Worm (Caenorhabditis elegans): ENCODE data around the gene C26E6.12.

ce11 chrIII:4930154-4930679 is 1.8 kb downstream of the C26E6.12 start, which contains the start of gene set-2:
- TF ChIP-seq him-1 (tag; optimal IDR thresholded peaks at IDR 0.05) = no peak
- TF ChIP-seq dao-5 (tag; optimal IDR thresholded peaks at IDR 0.05) = no peak
- TF ChIP-seq W03F9.2 (tag; optimal IDR thresholded peaks at IDR 0.05) = peak; percentile 79

All from whole organism, L4/young adult.